Fruit fly (Drosophila melanogaster): Measurements from ENCODE around the gene CG34305.

DNA sequence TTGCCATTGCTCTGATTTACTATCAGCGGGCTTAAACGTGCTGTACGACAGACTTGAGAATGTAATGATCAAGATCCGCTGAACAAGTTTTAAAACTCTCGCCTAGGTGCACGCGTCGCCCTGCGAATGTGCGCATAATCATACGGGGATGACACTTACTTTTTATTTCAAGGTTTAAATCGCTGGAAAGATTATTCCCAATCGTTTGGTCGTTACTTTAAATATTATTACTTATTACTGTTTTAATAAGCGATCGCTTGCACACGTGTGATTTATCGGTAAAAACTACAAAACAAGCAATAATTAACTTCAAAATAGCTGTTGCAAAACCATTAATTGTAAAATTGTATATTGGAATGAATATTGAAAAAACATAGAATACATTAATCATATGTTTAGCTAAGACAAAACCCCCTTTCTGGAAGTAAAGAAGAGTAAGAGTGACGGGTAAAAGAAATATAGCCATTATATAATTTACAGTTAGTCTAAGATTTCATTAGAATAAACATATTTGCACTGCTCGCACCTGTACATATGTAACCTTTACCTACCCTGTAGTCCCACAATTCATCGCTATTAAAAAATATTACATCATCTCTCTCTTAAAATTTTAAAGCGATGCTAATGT is 13.7 kb downstream of the CG34305 start, which contains the start of gene DhpD:
- TF ChIP-seq Abd-B (GFP tag; optimal IDR thresholded peaks at IDR 0.05) (no peak), Hr83 (GFP tag; optimal IDR thresholded peaks at IDR 0.05; ENCODE audit: poor library complexity, severe bottlenecking) (peak; percentile 92), h (GFP tag; optimal IDR thresholded peaks at IDR 0.05) (peak; percentile 90), tai (GFP tag; optimal IDR thresholded peaks at IDR 0.05) (no peak), Myc (optimal IDR thresholded peaks at IDR 0.05) (peak; percentile 42), sv (GFP tag; optimal IDR thresholded peaks at IDR 0.05) (peak; percentile 64), Dfd (GFP tag; optimal IDR thresholded peaks at IDR 0.05) (no peak), br (GFP tag; optimal IDR thresholded peaks at IDR 0.05) (peak; percentile 88), sage (GFP tag; optimal IDR thresholded peaks at IDR 0.05) (peak; percentile 85)

Data from whole organism, wandering third instar larva.